Fruit fly (Drosophila melanogaster) whole organism, embryonic: ENCODE measurements around the gene CG6569.
A peak's percentile ranks its signal among the peaks of the same experiment; 100 is the strongest.

ENCODE experiments used
- Antp ChIP-seq: fragments of 200-800 bp; sonication (Bioruptor generic); optimal IDR thresholded peaks from 3 replicates; lab custom pipeline; 2016; ENCODE audit warnings: missing biosample characterization, missing genetic modification characterization
- B-H2 ChIP-seq: fragments of 200-800 bp; sonication (Bioruptor generic); optimal IDR thresholded peaks from 2 replicates; lab custom pipeline; 2018; ENCODE audit warnings: missing biosample characterization, mild to moderate bottlenecking, missing genetic modification characterization
- Bdp1 ChIP-seq: fragments of 200-800 bp; sonication (Bioruptor generic); optimal IDR thresholded peaks from 3 replicates; lab custom pipeline; 2016; ENCODE audit warnings: missing biosample characterization, missing genetic modification characterization
- C15 ChIP-seq: fragments of 200-800 bp; sonication (Bioruptor generic); IDR thresholded peaks from 3 replicates; pipeline ENCODE4 v1.3.6; 2022; ENCODE audit warnings: missing biosample characterization, missing genetic modification characterization
- CG10209 ChIP-seq: fragments of 200-800 bp; sonication (Bioruptor generic); optimal IDR thresholded peaks from 3 replicates; lab custom pipeline; 2017; ENCODE audit warnings: missing biosample characterization, mild to moderate bottlenecking, missing genetic modification characterization, missing genetic modification reagents
- CG13894 ChIP-seq: fragments of 200-800 bp; sonication (Bioruptor generic); optimal IDR thresholded peaks from 3 replicates; lab custom pipeline; 2018; ENCODE audit warnings: missing biosample characterization, mild to moderate bottlenecking, missing genetic modification characterization, moderate library complexity
- CG14860 ChIP-seq: fragments of 200-800 bp; sonication (Bioruptor generic); IDR thresholded peaks from 3 replicates; pipeline ENCODE4 v1.3.6; 2022; ENCODE audit warnings: missing biosample characterization, missing genetic modification characterization; ENCODE audit not compliant: partially characterized antibody
- CG1647 ChIP-seq: fragments of 200-800 bp; sonication (Bioruptor generic); optimal IDR thresholded peaks from 3 replicates; lab custom pipeline; 2016; ENCODE audit warnings: missing biosample characterization, missing genetic modification characterization
- CG17359 ChIP-seq: fragments of 200-800 bp; sonication (Bioruptor generic); optimal IDR thresholded peaks from 3 replicates; lab custom pipeline; 2018; ENCODE audit warnings: missing biosample characterization, mild to moderate bottlenecking, missing genetic modification characterization, moderate library complexity
- CG17385 ChIP-seq: fragments of 200-800 bp; sonication (Bioruptor generic); optimal IDR thresholded peaks from 3 replicates; lab custom pipeline; 2018; ENCODE audit warnings: missing biosample characterization, mild to moderate bottlenecking, missing genetic modification characterization
- CG18619 ChIP-seq: fragments of 200-800 bp; sonication (Bioruptor generic); optimal IDR thresholded peaks from 3 replicates; lab custom pipeline; 2017; ENCODE audit warnings: missing biosample characterization, mild to moderate bottlenecking, missing genetic modification characterization
- CG2116 ChIP-seq: fragments of 200-800 bp; sonication (Bioruptor generic); optimal IDR thresholded peaks from 3 replicates; lab custom pipeline; 2018; ENCODE audit warnings: missing biosample characterization, mild to moderate bottlenecking, missing genetic modification characterization
- CG4360 ChIP-seq: fragments of 200-800 bp; sonication (Bioruptor generic); IDR thresholded peaks from 2 replicates; pipeline ENCODE4 v1.3.6; 2022; ENCODE audit warnings: missing biosample characterization, missing genetic modification characterization
- CG5245 ChIP-seq: fragments of 200-800 bp; sonication (Bioruptor generic); optimal IDR thresholded peaks from 3 replicates; lab custom pipeline; 2016; ENCODE audit warnings: missing biosample characterization, missing genetic modification characterization
- CG6254 ChIP-seq: fragments of 200-800 bp; sonication (Bioruptor generic); optimal IDR thresholded peaks from 3 replicates; lab custom pipeline; 2017; ENCODE audit warnings: mild to moderate bottlenecking, missing biosample characterization, missing genetic modification reagents, missing genetic modification characterization
- CG7372 ChIP-seq: fragments of 200-800 bp; sonication (Bioruptor generic); IDR thresholded peaks from 2 replicates; pipeline ENCODE4 v1.3.6; 2022; ENCODE audit warnings: missing biosample characterization, missing genetic modification characterization
- CG7987 ChIP-seq: fragments of 200-800 bp; sonication (Bioruptor generic); optimal IDR thresholded peaks from 2 replicates; lab custom pipeline; 2018; ENCODE audit warnings: missing biosample characterization, mild to moderate bottlenecking, missing genetic modification characterization, moderate library complexity
- CG8359 ChIP-seq: fragments of 200-800 bp; sonication (Bioruptor generic); optimal IDR thresholded peaks from 2 replicates; lab custom pipeline; 2017; ENCODE audit warnings: missing biosample characterization, mild to moderate bottlenecking, missing genetic modification characterization, borderline replicate concordance
- CG9609 ChIP-seq: fragments of 200-800 bp; sonication (Bioruptor generic); optimal IDR thresholded peaks from 3 replicates; lab custom pipeline; 2016; ENCODE audit warnings: missing biosample characterization, missing genetic modification characterization
- Dek ChIP-seq: fragments of 200-800 bp; sonication (Bioruptor generic); optimal IDR thresholded peaks from 3 replicates; lab custom pipeline; 2019; ENCODE audit warnings: missing biosample characterization, mild to moderate bottlenecking, missing genetic modification characterization, moderate library complexity
- HmgZ ChIP-seq: fragments of 200-800 bp; sonication (Bioruptor generic); optimal IDR thresholded peaks from 2 replicates; lab custom pipeline; 2018; ENCODE audit warnings: missing biosample characterization, mild to moderate bottlenecking, missing genetic modification characterization
- Hmx ChIP-seq: fragments of 200-800 bp; sonication (Bioruptor generic); optimal IDR thresholded peaks from 2 replicates; lab custom pipeline; 2016; ENCODE audit warnings: missing biosample characterization, missing genetic modification characterization
- Hr3 ChIP-seq: fragments of 200-800 bp; sonication (Bioruptor generic); optimal IDR thresholded peaks from 3 replicates; lab custom pipeline; 2016; ENCODE audit warnings: missing biosample characterization, missing genetic modification characterization
- Jarid2 ChIP-seq: fragments of 200-800 bp; sonication (Bioruptor generic); optimal IDR thresholded peaks from 3 replicates; lab custom pipeline; 2017; ENCODE audit warnings: mild to moderate bottlenecking, missing biosample characterization, missing genetic modification reagents, missing genetic modification characterization
- Kr ChIP-seq: fragments of 200-800 bp; sonication (Bioruptor generic); optimal IDR thresholded peaks from 2 replicates; lab custom pipeline; 2017; ENCODE audit warnings: missing biosample characterization, mild to moderate bottlenecking, missing genetic modification characterization
- NC2α ChIP-seq: fragments of 200-800 bp; sonication (Bioruptor generic); optimal IDR thresholded peaks from 2 replicates; lab custom pipeline; 2016; ENCODE audit warnings: missing biosample characterization, missing genetic modification characterization
- NC2β ChIP-seq: fragments of 200-800 bp; sonication (Bioruptor generic); optimal IDR thresholded peaks from 2 replicates; lab custom pipeline; 2016; ENCODE audit warnings: missing biosample characterization, missing genetic modification characterization
- Nf-YB ChIP-seq: fragments of 200-800 bp; sonication (Bioruptor generic); optimal IDR thresholded peaks from 3 replicates; lab custom pipeline; 2019; ENCODE audit warnings: missing biosample characterization, mild to moderate bottlenecking, missing genetic modification characterization, moderate library complexity
- Ravus ChIP-seq: fragments of 200-800 bp; sonication (Bioruptor generic); IDR thresholded peaks from 2 replicates; pipeline ENCODE4 v1.3.6; 2022; ENCODE audit warnings: missing biosample characterization, missing genetic modification characterization
- Sry-β ChIP-seq: fragments of 200-800 bp; sonication (Bioruptor generic); optimal IDR thresholded peaks from 2 replicates; lab custom pipeline; 2018; ENCODE audit warnings: missing biosample characterization, mild to moderate bottlenecking, missing genetic modification characterization, moderate library complexity
- Stat92E ChIP-seq, 3 experiments: fragments of >200 bp in 2 of 3; fragments of 200-800 bp in 1 of 3; sonication (Bioruptor generic) in 1 of 3; optimal IDR thresholded peaks; 2 replicates each; lab custom pipeline; 2017 to 2019; ENCODE audit warnings: missing biosample characterization in 3 of 3, missing genetic modification characterization in 3 of 3, mild to moderate bottlenecking in 1 of 3, moderate library complexity in 1 of 3
- Tbp ChIP-seq: fragments of >200 bp; optimal IDR thresholded peaks from 2 replicates; lab custom pipeline; 2018; ENCODE audit warnings: missing biosample characterization, missing genetic modification characterization
- YL-1 ChIP-seq: fragments of 200-800 bp; sonication (Bioruptor generic); optimal IDR thresholded peaks from 3 replicates; lab custom pipeline; 2017; ENCODE audit warnings: missing biosample characterization, mild to moderate bottlenecking, missing genetic modification characterization
- bsh ChIP-seq, 2 experiments: fragments of 200-800 bp; sonication (Bioruptor generic); optimal IDR thresholded peaks; 2 replicates each; lab custom pipeline; 2017 to 2018; ENCODE audit warnings: mild to moderate bottlenecking in 2 of 2, missing biosample characterization in 2 of 2, missing genetic modification characterization in 2 of 2, moderate library complexity in 1 of 2
- cas ChIP-seq: fragments of 200-800 bp; sonication (Bioruptor generic); IDR thresholded peaks from 2 replicates; pipeline ENCODE4 v1.3.6; 2022; ENCODE audit warnings: missing biosample characterization, missing genetic modification characterization
- caup ChIP-seq: fragments of 200-800 bp; sonication (Bioruptor generic); optimal IDR thresholded peaks from 3 replicates; lab custom pipeline; 2017; ENCODE audit warnings: missing biosample characterization, mild to moderate bottlenecking, missing genetic modification characterization, moderate library complexity; ENCODE audit not compliant: severe bottlenecking
- chinmo ChIP-seq: fragments of 200-800 bp; sonication (Bioruptor generic); IDR thresholded peaks from 4 replicates; pipeline ENCODE4 v1.3.6; 2022; ENCODE audit warnings: missing biosample characterization, missing genetic modification characterization; ENCODE audit not compliant: partially characterized antibody
- disco-r ChIP-seq: fragments of 200-800 bp; sonication (Bioruptor generic); optimal IDR thresholded peaks from 2 replicates; lab custom pipeline; 2016; ENCODE audit warnings: missing biosample characterization, missing genetic modification characterization
- ewg ChIP-seq: fragments of 200-800 bp; sonication (Bioruptor generic); optimal IDR thresholded peaks from 3 replicates; lab custom pipeline; 2017; ENCODE audit warnings: mild to moderate bottlenecking, missing biosample characterization, missing genetic modification reagents, missing genetic modification characterization
- ftz-f1 ChIP-seq: fragments of 200-800 bp; sonication (Bioruptor generic); optimal IDR thresholded peaks from 2 replicates; lab custom pipeline; 2016; ENCODE audit warnings: missing biosample characterization, missing genetic modification characterization
- hbn ChIP-seq: fragments of 200-800 bp; sonication (Bioruptor generic); IDR thresholded peaks from 2 replicates; pipeline ENCODE4 v1.3.6; 2022; ENCODE audit warnings: missing biosample characterization, missing genetic modification characterization; ENCODE audit not compliant: partially characterized antibody
- her ChIP-seq: fragments of 200-800 bp; sonication (Bioruptor generic); optimal IDR thresholded peaks from 2 replicates; lab custom pipeline; 2016; ENCODE audit warnings: missing biosample characterization, missing genetic modification characterization
- insv ChIP-seq, 2 experiments: fragments of 200-800 bp; sonication (Bioruptor generic); optimal IDR thresholded peaks; 3 replicates each; lab custom pipeline; 2016 to 2018; ENCODE audit warnings: missing biosample characterization in 2 of 2, missing genetic modification characterization in 2 of 2
- lmd ChIP-seq: fragments of 200-800 bp; sonication (Bioruptor generic); IDR thresholded peaks from 2 replicates; pipeline ENCODE4 v1.3.6; 2022; ENCODE audit warnings: missing biosample characterization, missing genetic modification characterization
- pum ChIP-seq: fragments of 200-800 bp; sonication (Bioruptor generic); optimal IDR thresholded peaks from 2 replicates; lab custom pipeline; 2016; ENCODE audit warnings: missing biosample characterization, missing genetic modification characterization
- salm ChIP-seq: fragments of 200-800 bp; sonication (Bioruptor generic); optimal IDR thresholded peaks from 2 replicates; lab custom pipeline; 2018; ENCODE audit warnings: missing biosample characterization, mild to moderate bottlenecking, missing genetic modification characterization
- seq ChIP-seq: fragments of 200-800 bp; sonication (Bioruptor generic); IDR thresholded peaks from 2 replicates; pipeline ENCODE4 v1.3.6; 2022; ENCODE audit warnings: missing biosample characterization, missing genetic modification characterization
- slp2 ChIP-seq: fragments of 200-800 bp; sonication (Bioruptor generic); optimal IDR thresholded peaks from 2 replicates; lab custom pipeline; 2016; ENCODE audit warnings: missing biosample characterization, missing genetic modification characterization
- sob ChIP-seq: fragments of 200-800 bp; sonication (Bioruptor generic); IDR thresholded peaks from 2 replicates; pipeline ENCODE4 v1.3.6; 2022; ENCODE audit warnings: missing biosample characterization, missing genetic modification characterization
- sqz ChIP-seq: fragments of 200-800 bp; sonication (Bioruptor generic); optimal IDR thresholded peaks from 3 replicates; lab custom pipeline; 2018; ENCODE audit warnings: missing biosample characterization, mild to moderate bottlenecking, missing genetic modification characterization

CG6569 gene

dm6 chr3R:21848987-21849442, 18.7 kb downstream of the CG6569 start (continued):
- TF ChIP-seq Stat92E (GFP tag; optimal IDR thresholded peaks at IDR 0.05; lab: Kevin White, UChicago) (peak in 1 of 3 experiments; percentile 69), CG1647 (GFP tag; lab: Kevin White, UChicago) (peak; percentile 35), CG10209 (peak; percentile 55), sob (GFP tag; lab: Robert Waterston, UW) (peak; percentile 37; the same call in 1 of the 2 replicates), lmd (peak; percentile 50), caup (peak; percentile 41), HmgZ (tag; lab: Kevin White, UChicago) (no peak), Hr3 (GFP tag; lab: Kevin White, UChicago) (peak; percentile 56), chinmo (GFP tag; lab: Robert Waterston, UW) (no peak), bsh (GFP tag; optimal IDR thresholded peaks at IDR 0.05; lab: Kevin White, UChicago) (peak; percentile 60 to 88), CG8359 (GFP tag; lab: Kevin White, UChicago) (peak; percentile 61), CG7987 (GFP tag; lab: Kevin White, UChicago) (no peak), Hmx (GFP tag; lab: Kevin White, UChicago) (peak; percentile 36), Ravus (GFP tag; lab: Robert Waterston, UW) (no peak), CG2116 (peak; percentile 20), sqz (GFP tag; lab: Kevin White, UChicago) (peak; percentile 59), CG4360 (0 out of 2 replicates have a peak, but pooled peaks have one; percentile 19), slp2 (GFP tag; lab: Kevin White, UChicago) (peak; percentile 49), CG5245 (GFP tag; lab: Kevin White, UChicago) (peak; percentile 46), cas (no peak), Nf-YB (GFP tag; lab: Kevin White, UChicago) (peak; percentile 58), Bdp1 (no peak), disco-r (GFP tag; lab: Kevin White, UChicago) (no peak), CG18619 (GFP tag; lab: Kevin White, UChicago) (peak; percentile 62), seq (GFP tag; lab: Robert Waterston, UW) (0 out of 2 replicates have a peak, but pooled peaks have one; percentile 38), CG17385 (GFP tag; lab: Kevin White, UChicago) (peak; percentile 65), ftz-f1 (GFP tag; lab: Kevin White, UChicago) (no peak), Jarid2 (peak; percentile 17), CG9609 (GFP tag; lab: Kevin White, UChicago) (peak; percentile 31), CG17359 (peak; percentile 67), Tbp (GFP tag; lab: Kevin White, UChicago) (no peak), Kr (GFP tag; lab: Kevin White, UChicago) (no peak), NC2β (GFP tag; lab: Kevin White, UChicago) (peak; percentile 66), YL-1 (GFP tag; lab: Kevin White, UChicago) (no peak), her (GFP tag; lab: Kevin White, UChicago) (peak; percentile 28), CG13894 (tag; lab: Kevin White, UChicago) (no peak), NC2α (peak; percentile 7), CG14860 (GFP tag; lab: Robert Waterston, UW) (no peak), pum (GFP tag; lab: Kevin White, UChicago) (peak; percentile 63), CG7372 (GFP tag; lab: Robert Waterston, UW) (no peak), Antp (GFP tag; lab: Kevin White, UChicago) (peak; percentile 61), CG6254 (GFP tag; lab: Kevin White, UChicago) (peak; percentile 65), Dek (tag; lab: Kevin White, UChicago) (peak; percentile 15), insv (GFP tag; optimal IDR thresholded peaks at IDR 0.05; lab: Kevin White, UChicago) (no peak), C15 (GFP tag; lab: Robert Waterston, UW) (no peak), hbn (GFP tag; lab: Robert Waterston, UW) (no peak), B-H2 (no peak), ewg (GFP tag; lab: Kevin White, UChicago) (peak; percentile 42), salm (tag; lab: Kevin White, UChicago) (peak; percentile 19), Sry-β (GFP tag; lab: Kevin White, UChicago) (peak; percentile 14)
